Worm (Caenorhabditis elegans) whole organism, L2 larva: ENCODE data around the gene K02C4.5.
A peak's percentile ranks its signal among the peaks of the same experiment; 100 is the strongest.

ENCODE experiments used
- C34F6.9 ChIP-seq: fragments of 150-350 bp; optimal IDR thresholded peaks from 2 replicates; lab custom pipeline; 2014; ENCODE audit warnings: missing biosample characterization, missing genetic modification characterization
- F13H6.1 ChIP-seq: sonication (generic microtip); optimal IDR thresholded peaks from 2 replicates; lab custom pipeline; 2016; ENCODE audit warnings: missing genetic modification characterization, missing compliant biosample characterization
- R02D3.7 ChIP-seq: fragments of 150-350 bp; optimal IDR thresholded peaks from 2 replicates; lab custom pipeline; 2014; ENCODE audit warnings: missing biosample characterization, missing genetic modification characterization
- Y55F3AM.14 ChIP-seq: fragments of 200-800 bp; sonication (Bioruptor generic); optimal IDR thresholded peaks from 2 replicates; lab custom pipeline; 2018; ENCODE audit warnings: mild to moderate bottlenecking, missing genetic modification characterization, missing compliant biosample characterization
- alr-1 ChIP-seq: fragments of 150-350 bp; optimal IDR thresholded peaks from 2 replicates; lab custom pipeline; 2014; ENCODE audit warnings: missing biosample characterization, missing genetic modification characterization
- aly-2 ChIP-seq: fragments of 150-350 bp; optimal IDR thresholded peaks from 2 replicates; lab custom pipeline; 2014; ENCODE audit warnings: missing biosample characterization, missing genetic modification characterization
- ama-1 ChIP-seq: fragments of 150-350 bp; optimal IDR thresholded peaks from 2 replicates; lab custom pipeline; 2018; ENCODE audit warnings: inconsistent platforms
- ceh-16 ChIP-seq: fragments of 150-350 bp; optimal IDR thresholded peaks from 2 replicates; lab custom pipeline; 2014; ENCODE audit warnings: missing biosample characterization, missing genetic modification characterization
- crh-2 ChIP-seq: sonication (generic microtip); optimal IDR thresholded peaks from 2 replicates; lab custom pipeline; 2017; ENCODE audit warnings: missing biosample characterization, missing genetic modification characterization
- dmd-4 ChIP-seq: sonication (generic microtip); optimal IDR thresholded peaks from 2 replicates; lab custom pipeline; 2017; ENCODE audit warnings: missing biosample characterization, missing genetic modification characterization
- egl-27 ChIP-seq: sonication (generic microtip); optimal IDR thresholded peaks from 3 replicates; lab custom pipeline; 2017; ENCODE audit warnings: missing biosample characterization, missing genetic modification reagents, missing genetic modification characterization
- elt-1 ChIP-seq: fragments of 150-350 bp; optimal IDR thresholded peaks from 2 replicates; lab custom pipeline; 2014; ENCODE audit warnings: missing biosample characterization, missing genetic modification characterization
- elt-3 ChIP-seq: sonication (generic microtip); optimal IDR thresholded peaks from 2 replicates; lab custom pipeline; 2017; ENCODE audit warnings: missing biosample characterization, missing genetic modification characterization
- fos-1 ChIP-seq: fragments of 150-350 bp; optimal IDR thresholded peaks from 2 replicates; lab custom pipeline; 2014; ENCODE audit warnings: missing biosample characterization, missing genetic modification characterization
- gmeb-1 ChIP-seq: fragments of 150-350 bp; optimal IDR thresholded peaks from 2 replicates; lab custom pipeline; 2014; ENCODE audit warnings: missing biosample characterization, missing genetic modification characterization
- lin-11 ChIP-seq: fragments of 150-350 bp; sonication (generic microtip); optimal IDR thresholded peaks from 2 replicates; lab custom pipeline; 2014; ENCODE audit warnings: missing biosample characterization, missing genetic modification characterization, inconsistent platforms, mixed read lengths
- lin-13 ChIP-seq: fragments of 150-350 bp; optimal IDR thresholded peaks from 2 replicates; lab custom pipeline; 2014; ENCODE audit warnings: missing biosample characterization, missing genetic modification reagents, missing genetic modification characterization
- lin-39 ChIP-seq: fragments of 150-350 bp; optimal IDR thresholded peaks from 2 replicates; lab custom pipeline; 2014; ENCODE audit warnings: missing biosample characterization, missing genetic modification reagents, missing genetic modification characterization
- lsy-2 ChIP-seq, 2 experiments: fragments of 150-350 bp in 1 of 2; sonication (generic microtip) in 1 of 2; optimal IDR thresholded peaks; 2 replicates each; lab custom pipeline; 2014 to 2017; ENCODE audit warnings: missing biosample characterization in 2 of 2, missing genetic modification characterization in 2 of 2
- mab-5 ChIP-seq: fragments of 150-350 bp; optimal IDR thresholded peaks from 2 replicates; lab custom pipeline; 2014; ENCODE audit warnings: missing biosample characterization, missing genetic modification characterization
- mbf-1 ChIP-seq: sonication (generic microtip); optimal IDR thresholded peaks from 2 replicates; lab custom pipeline; 2017; ENCODE audit warnings: missing biosample characterization, missing genetic modification characterization
- mdl-1 ChIP-seq, 2 experiments: fragments of 150-350 bp in 1 of 2; sonication (generic microtip) in 1 of 2; optimal IDR thresholded peaks; 2 replicates each; lab custom pipeline; 2017; ENCODE audit warnings: missing biosample characterization in 2 of 2, missing genetic modification characterization in 2 of 2
- nhr-10 ChIP-seq: sonication (generic microtip); optimal IDR thresholded peaks from 2 replicates; lab custom pipeline; 2017; ENCODE audit warnings: missing biosample characterization, missing genetic modification characterization
- nhr-11 ChIP-seq: fragments of 150-350 bp; optimal IDR thresholded peaks from 2 replicates; lab custom pipeline; 2014; ENCODE audit warnings: missing biosample characterization, missing genetic modification characterization
- nhr-12 ChIP-seq: fragments of 150-350 bp; optimal IDR thresholded peaks from 2 replicates; lab custom pipeline; 2014; ENCODE audit warnings: missing biosample characterization, missing genetic modification characterization
- nhr-129 ChIP-seq: fragments of 150-350 bp; optimal IDR thresholded peaks from 2 replicates; lab custom pipeline; 2014; ENCODE audit warnings: missing biosample characterization, missing genetic modification characterization
- nhr-21 ChIP-seq: fragments of 150-350 bp; optimal IDR thresholded peaks from 2 replicates; lab custom pipeline; 2014; ENCODE audit warnings: missing biosample characterization, missing genetic modification characterization
- nhr-23 ChIP-seq: fragments of 150-350 bp; optimal IDR thresholded peaks from 2 replicates; lab custom pipeline; 2014; ENCODE audit warnings: missing biosample characterization, missing genetic modification reagents, missing genetic modification characterization
- nhr-237 ChIP-seq: fragments of 150-350 bp; optimal IDR thresholded peaks from 2 replicates; lab custom pipeline; 2014; ENCODE audit warnings: missing biosample characterization, missing genetic modification characterization
- nhr-25 ChIP-seq: fragments of 150-350 bp; sonication (generic microtip); optimal IDR thresholded peaks from 3 replicates; lab custom pipeline; 2014; ENCODE audit warnings: missing biosample characterization, missing genetic modification characterization
- nhr-6 ChIP-seq: fragments of 150-350 bp; optimal IDR thresholded peaks from 2 replicates; lab custom pipeline; 2014; ENCODE audit warnings: missing biosample characterization, missing genetic modification characterization
- nhr-77 ChIP-seq: fragments of 150-350 bp; optimal IDR thresholded peaks from 2 replicates; lab custom pipeline; 2014; ENCODE audit warnings: missing biosample characterization, missing genetic modification characterization
- peb-1 ChIP-seq: fragments of 150-350 bp; optimal IDR thresholded peaks from 2 replicates; lab custom pipeline; 2014; ENCODE audit warnings: missing biosample characterization, missing genetic modification characterization
- sem-4 ChIP-seq: fragments of 150-350 bp; optimal IDR thresholded peaks from 2 replicates; lab custom pipeline; 2014; ENCODE audit warnings: missing biosample characterization, missing genetic modification reagents, missing genetic modification characterization
- skn-1 ChIP-seq: sonication (generic microtip); optimal IDR thresholded peaks from 2 replicates; lab custom pipeline; 2017; ENCODE audit warnings: missing biosample characterization, missing genetic modification characterization
- sma-3 ChIP-seq: sonication (generic microtip); optimal IDR thresholded peaks from 2 replicates; lab custom pipeline; 2016; ENCODE audit warnings: missing genetic modification reagents, missing genetic modification characterization, missing compliant biosample characterization
- sma-9 ChIP-seq, 2 experiments: fragments of 150-350 bp in 1 of 2; sonication (generic microtip) in 1 of 2; optimal IDR thresholded peaks; 2 replicates each; lab custom pipeline; 2014 to 2016; ENCODE audit warnings: missing genetic modification characterization in 2 of 2, mild to moderate bottlenecking in 1 of 2, missing biosample characterization in 1 of 2, missing compliant biosample characterization in 1 of 2, missing genetic modification reagents in 1 of 2, moderate library complexity in 1 of 2
- snpc-4 ChIP-seq: fragments of 150-350 bp; optimal IDR thresholded peaks from 2 replicates; lab custom pipeline; 2014; ENCODE audit warnings: missing biosample characterization, missing genetic modification characterization
- unc-39 ChIP-seq: fragments of 150-350 bp; optimal IDR thresholded peaks from 2 replicates; lab custom pipeline; 2014; ENCODE audit warnings: missing biosample characterization, missing genetic modification characterization
- unc-55 ChIP-seq: fragments of 150-350 bp; sonication (generic microtip); optimal IDR thresholded peaks from 3 replicates; lab custom pipeline; 2014; ENCODE audit warnings: missing biosample characterization, missing genetic modification reagents, missing genetic modification characterization
- ztf-1 ChIP-seq: fragments of 200-800 bp; sonication (Bioruptor generic); conservative IDR thresholded peaks from 2 replicates; pipeline ENCODE4 v1.3.6; 2022; ENCODE audit warnings: missing genetic modification characterization, missing compliant biosample characterization
- ztf-11 ChIP-seq: sonication (generic microtip); optimal IDR thresholded peaks from 2 replicates; lab custom pipeline; 2017; ENCODE audit warnings: missing biosample characterization, missing genetic modification characterization
- ztf-4 ChIP-seq: fragments of 150-350 bp; optimal IDR thresholded peaks from 2 replicates; lab custom pipeline; 2014; ENCODE audit warnings: missing biosample characterization, missing genetic modification characterization

Gene K02C4.5

ce11 chrII:8128273-8129039 lies 50.2 kb downstream of the K02C4.5 start (continued):
- peak; percentile 1 for TF ChIP-seq lin-13 (GFP tag; lab: Kevin White, UChicago)

- no peak for TF ChIP-seq sma-3 (GFP tag; lab: Kevin White, UChicago)
- no peak for TF ChIP-seq mdl-1 (tag; optimal IDR thresholded peaks at IDR 0.05; lab: Kevin White, UChicago)
- TF ChIP-seq mbf-1 (tag; lab: Kevin White, UChicago) = no peak
- no peak for TF ChIP-seq ztf-11 (tag; lab: Kevin White, UChicago)
- TF ChIP-seq nhr-12 (tag; lab: Kevin White, UChicago) = no peak
- no peak for TF ChIP-seq elt-3 (tag; lab: Kevin White, UChicago)
- TF ChIP-seq ztf-4 (tag; lab: Kevin White, UChicago) = no peak
- no peak for TF ChIP-seq aly-2 (tag; lab: Kevin White, UChicago)
- TF ChIP-seq sem-4 (tag; lab: Kevin White, UChicago) = peak; percentile 29
- TF ChIP-seq alr-1 (tag; lab: Kevin White, UChicago) = no peak
- TF ChIP-seq nhr-21 (tag; lab: Kevin White, UChicago) = no peak
- TF ChIP-seq sma-9 (GFP tag; optimal IDR thresholded peaks at IDR 0.05; lab: Kevin White, UChicago) = no peak
- TF ChIP-seq sma-9 (tag; optimal IDR thresholded peaks at IDR 0.05; lab: Kevin White, UChicago) = no peak
- no peak for TF ChIP-seq ztf-1 (GFP tag; lab: Robert Waterston, UW)
- no peak for TF ChIP-seq fos-1
- peak; percentile 10 for TF ChIP-seq nhr-129 (tag; lab: Kevin White, UChicago)
Observed at ce11 chrII:8129040-8129387, 50.8 kb downstream of the K02C4.5 start.

DNA sequence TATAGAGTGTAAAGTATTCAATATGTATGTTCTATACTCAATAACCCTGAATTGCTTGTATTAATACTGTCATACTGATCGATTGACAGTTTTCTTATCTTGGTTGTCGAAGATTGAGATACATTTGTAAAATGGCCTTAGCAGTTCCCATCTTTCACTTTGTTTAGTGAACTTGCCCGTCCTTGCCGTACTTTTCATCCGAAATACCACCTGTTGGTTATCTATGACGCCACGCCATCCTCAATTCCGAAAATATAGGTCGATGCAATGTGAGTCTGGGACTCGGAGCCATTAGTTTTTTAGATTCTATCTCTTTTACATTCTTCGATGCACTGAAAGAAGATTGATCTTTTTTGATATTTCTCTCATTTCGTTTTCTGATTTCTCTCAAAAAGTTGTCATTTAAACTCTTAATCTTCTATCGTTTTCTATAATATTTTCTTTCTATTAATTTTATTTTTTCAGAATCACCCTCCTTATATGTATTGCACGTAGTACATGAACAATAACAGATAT lies 51.3 kb downstream of the K02C4.5 start, which contains the start of gene ulp-4:
ulp-4 (plus strand) TSS at position 466 of the 516 bp plus-strand sequence.
- TF ChIP-seq lsy-2 (tag; optimal IDR thresholded peaks at IDR 0.05; lab: Kevin White, UChicago) (peak in 1 of 2 experiments; percentile 57), nhr-129 (tag; lab: Kevin White, UChicago) (peak; percentile 45), ceh-16 (tag; lab: Kevin White, UChicago) (peak; percentile 43), nhr-25 (tag; lab: Kevin White, UChicago) (no peak), lin-11 (tag; lab: Kevin White, UChicago) (no peak), unc-55 (GFP tag; lab: Kevin White, UChicago) (no peak), nhr-237 (tag; lab: Kevin White, UChicago) (no peak), unc-39 (no peak), nhr-12 (tag; lab: Kevin White, UChicago) (no peak), sma-9 (GFP tag; optimal IDR thresholded peaks at IDR 0.05; lab: Kevin White, UChicago) (peak; percentile 70), sma-9 (tag; optimal IDR thresholded peaks at IDR 0.05; lab: Kevin White, UChicago) (no peak), Y55F3AM.14 (GFP tag; lab: Kevin White, UChicago) (no peak), lin-39 (no peak), skn-1 (tag; lab: Kevin White, UChicago) (no peak), nhr-23 (no peak), sem-4 (tag; lab: Kevin White, UChicago) (no peak), mdl-1 (tag; optimal IDR thresholded peaks at IDR 0.05; lab: Kevin White, UChicago) (no peak), dmd-4 (no peak), nhr-77 (tag; lab: Kevin White, UChicago) (no peak), peb-1 (tag; lab: Kevin White, UChicago) (no peak), egl-27 (tag; lab: Kevin White, UChicago) (no peak), aly-2 (tag; lab: Kevin White, UChicago) (no peak), snpc-4 (tag; lab: Kevin White, UChicago) (no peak), ama-1 (no peak), ztf-11 (tag; lab: Kevin White, UChicago) (no peak), nhr-11 (tag; lab: Kevin White, UChicago) (no peak), F13H6.1 (peak; percentile 67), gmeb-1 (tag; lab: Kevin White, UChicago) (no peak), alr-1 (tag; lab: Kevin White, UChicago) (no peak), mbf-1 (tag; lab: Kevin White, UChicago) (no peak), elt-1 (tag; lab: Kevin White, UChicago) (no peak), nhr-10 (tag; lab: Kevin White, UChicago) (no peak), lin-13 (GFP tag; lab: Kevin White, UChicago) (peak; percentile 38), crh-2 (tag; lab: Kevin White, UChicago) (peak; percentile 4), sma-3 (GFP tag; lab: Kevin White, UChicago) (no peak), R02D3.7 (no peak), mab-5 (peak; percentile 72), ztf-4 (tag; lab: Kevin White, UChicago) (no peak), nhr-21 (tag; lab: Kevin White, UChicago) (no peak), nhr-6 (tag; lab: Kevin White, UChicago) (no peak), C34F6.9 (tag; lab: Kevin White, UChicago) (peak; percentile 7)
